Worm (Caenorhabditis elegans) whole organism, L4 larva: Measurements from ENCODE around the gene K09A9.6.

ENCODE experiments used
- ceh-82 ChIP-seq: sonication (generic microtip); optimal IDR thresholded peaks from 2 replicates; lab custom pipeline; 2017; ENCODE audit warnings: missing biosample characterization, missing genetic modification characterization
- nhr-10 ChIP-seq: fragments of 150-350 bp; optimal IDR thresholded peaks from 2 replicates; lab custom pipeline; 2014; ENCODE audit warnings: missing biosample characterization, missing genetic modification characterization

DNA sequence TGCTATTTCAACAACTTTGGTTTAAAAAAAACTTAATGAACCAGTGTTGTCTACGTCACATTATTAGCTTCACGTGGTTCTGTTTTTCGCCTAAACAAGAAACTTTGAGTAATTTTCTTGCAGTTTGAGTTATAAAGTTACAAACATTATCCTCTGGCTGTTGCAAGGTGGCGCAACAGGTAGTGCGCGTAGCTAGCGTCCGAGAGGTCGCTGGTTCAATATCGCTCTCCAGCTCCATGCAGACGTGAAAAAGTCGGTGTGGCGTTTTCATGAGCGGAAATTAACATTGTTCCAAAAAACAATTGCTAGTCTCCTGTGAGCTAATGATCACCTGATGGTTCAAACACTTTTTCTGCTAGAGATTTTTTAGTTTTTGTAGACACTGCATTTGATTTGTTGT, 42.2 kb downstream of the K09A9.6 start:
- TF ChIP-seq ceh-82 (tag; lab: Kevin White, UChicago) (no peak), nhr-10 (no peak)
